Fruit fly (Drosophila melanogaster) Kc167 (cell line): ENCODE results near the gene CG42656.

ENCODE experiments used
- Myc ChIP-seq: fragments of >200 bp; optimal IDR thresholded peaks from 2 replicates; lab custom pipeline; 2017; ENCODE audit warnings: missing external identifiers
- Sin3A ChIP-seq: fragments of >200 bp; optimal IDR thresholded peaks from 2 replicates; lab custom pipeline; 2018; ENCODE audit warnings: missing external identifiers
- h ChIP-seq: fragments of >200 bp; optimal IDR thresholded peaks from 3 replicates; lab custom pipeline; 2018; ENCODE audit warnings: missing external identifiers
- insv ChIP-seq: fragments of >200 bp; optimal IDR thresholded peaks from 3 replicates; lab custom pipeline; 2018; ENCODE audit warnings: missing external identifiers
- psq ChIP-seq: fragments of >200 bp; optimal IDR thresholded peaks from 2 replicates; lab custom pipeline; 2017; ENCODE audit warnings: missing external identifiers
- ttk ChIP-seq: sonication (Bioruptor generic); optimal IDR thresholded peaks from 2 replicates; lab custom pipeline; 2017; ENCODE audit warnings: missing external identifiers

CG42656 gene

DNA sequence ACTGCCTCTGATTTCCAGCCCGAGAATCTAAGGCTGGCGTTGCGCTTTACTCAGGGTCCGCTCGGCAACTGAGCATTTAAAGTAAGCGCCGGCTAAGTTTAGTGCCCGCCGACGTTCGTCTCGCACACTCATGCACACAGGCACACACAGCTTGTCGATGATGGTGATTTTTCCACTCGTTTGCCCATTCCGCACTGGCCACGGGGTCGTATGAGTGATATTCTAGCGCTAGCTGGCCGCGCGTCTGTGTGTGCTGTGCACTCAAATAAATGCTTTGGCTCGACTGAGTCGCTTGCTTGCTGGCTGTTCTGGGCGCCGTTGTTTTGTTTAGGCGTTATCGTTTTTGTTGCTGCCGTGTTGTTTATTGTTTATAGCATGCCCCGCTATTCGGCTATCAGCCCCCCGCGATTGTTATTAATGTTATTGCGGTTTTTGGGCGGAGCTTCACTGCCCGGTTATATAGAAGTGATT is 22.6 kb upstream of the CG42656 start, which contains the start of gene alpha-Est8:
alpha-Est8 (minus strand) TSS at position 72 of the 471 bp plus-strand sequence.
- TF ChIP-seq Myc = no peak
- no peak for TF ChIP-seq insv (lab: Kevin White, UChicago)
- TF ChIP-seq psq (lab: Kevin White, UChicago) = no peak
- no peak for TF ChIP-seq Sin3A (lab: Kevin White, UChicago)
- no peak for TF ChIP-seq h (lab: Kevin White, UChicago)
- TF ChIP-seq ttk (lab: Kevin White, UChicago) = no peak

DNA sequence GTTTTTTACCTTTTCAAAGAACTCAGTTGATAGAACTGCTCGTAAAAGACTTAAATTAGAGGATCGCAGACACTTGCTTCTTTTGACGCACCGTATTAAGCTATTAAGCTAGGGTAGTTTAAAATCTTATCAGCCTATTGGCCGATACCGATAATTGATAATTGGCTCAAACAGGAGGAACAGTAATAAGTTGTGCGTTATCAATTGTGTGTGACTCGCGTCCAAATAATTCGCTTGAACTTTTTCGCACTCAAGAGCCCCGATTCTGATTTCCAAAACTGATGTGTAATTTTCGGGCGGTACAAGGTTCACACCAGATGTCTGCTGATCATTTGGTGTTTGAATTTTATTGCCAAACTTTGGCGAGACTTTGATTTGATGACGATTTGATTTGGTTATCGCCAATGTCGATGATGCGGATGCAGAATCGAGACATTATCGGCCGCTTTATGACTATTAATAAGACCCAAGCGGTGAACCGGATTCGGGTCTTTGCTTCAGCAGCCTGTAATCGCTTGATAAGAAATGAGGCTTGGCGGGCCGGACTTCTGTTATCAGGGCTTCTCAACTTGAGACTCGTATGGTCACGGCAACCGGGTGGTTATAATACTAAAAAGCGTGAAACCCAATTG is 21.3 kb upstream of the CG42656 start:
- TF ChIP-seq insv (lab: Kevin White, UChicago) (no peak), h (lab: Kevin White, UChicago) (no peak), Myc (no peak), ttk (lab: Kevin White, UChicago) (no peak), Sin3A (lab: Kevin White, UChicago) (no peak), psq (lab: Kevin White, UChicago) (no peak)

DNA sequence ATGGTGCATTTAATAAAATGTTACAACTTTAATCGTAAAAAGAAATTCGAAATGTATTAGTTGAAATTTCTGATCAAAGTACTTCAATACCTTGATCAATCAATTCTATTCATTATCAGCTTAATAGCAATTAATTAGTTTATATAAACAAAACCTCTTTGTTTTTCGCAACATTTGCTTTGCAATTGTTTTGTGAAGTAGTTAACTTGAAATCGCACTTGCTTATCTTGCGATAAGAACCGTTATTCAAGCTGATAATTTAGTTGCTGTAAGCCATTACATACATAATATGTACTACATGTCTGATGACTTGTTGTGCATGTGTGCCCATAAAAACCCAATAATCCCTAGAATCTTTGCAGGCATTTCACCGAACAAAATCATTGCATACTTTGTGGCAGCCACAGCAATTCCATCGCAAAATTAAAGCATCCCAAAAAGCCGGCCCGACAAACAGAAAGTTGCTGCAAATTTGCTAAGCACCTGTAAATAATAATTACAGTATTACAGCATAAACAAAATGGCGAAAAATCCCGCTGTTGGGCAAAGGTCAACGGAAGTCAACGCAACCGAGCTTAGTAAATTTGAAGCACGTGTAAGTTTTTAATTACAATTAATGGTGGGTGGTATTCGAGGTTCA is 15.2 kb upstream of the CG42656 start:
- TF ChIP-seq Sin3A (lab: Kevin White, UChicago) (no peak), ttk (lab: Kevin White, UChicago) (no peak), Myc (no peak), insv (lab: Kevin White, UChicago) (no peak), psq (lab: Kevin White, UChicago) (no peak), h (lab: Kevin White, UChicago) (no peak)

DNA sequence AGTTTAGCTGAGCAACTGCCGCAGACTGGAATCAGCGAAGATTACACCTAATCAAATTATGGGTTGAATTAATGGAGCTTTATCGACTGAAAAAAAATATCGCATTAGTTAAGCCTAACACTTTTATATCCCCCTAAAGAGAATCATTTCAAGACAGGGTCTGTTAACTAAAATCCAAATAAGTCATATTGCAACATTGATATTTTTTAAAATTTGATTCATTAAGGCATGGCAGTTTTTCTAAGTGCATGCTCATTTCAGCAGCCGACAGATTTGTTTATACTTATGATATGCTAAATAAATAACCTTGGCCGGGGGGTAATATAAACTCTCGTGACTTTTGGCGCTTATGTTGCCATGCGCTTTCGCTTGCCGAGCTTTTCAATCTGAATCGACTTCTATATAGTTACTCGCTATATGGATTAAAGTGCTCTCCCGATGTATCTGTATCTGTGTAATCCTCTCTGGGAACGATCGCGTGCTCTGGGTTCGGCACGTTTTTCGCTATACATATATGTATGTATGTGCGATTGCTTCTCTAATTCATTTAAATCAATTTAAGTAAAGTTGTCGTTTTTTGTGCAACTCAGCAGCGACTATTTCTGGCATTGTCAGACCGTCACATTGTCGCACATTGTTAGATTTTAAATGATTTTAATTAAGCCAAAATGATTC is 13.4 kb upstream of the CG42656 start:
- no peak for TF ChIP-seq h (lab: Kevin White, UChicago)
- no peak for TF ChIP-seq Sin3A (lab: Kevin White, UChicago)
- TF ChIP-seq insv (lab: Kevin White, UChicago) = no peak
- TF ChIP-seq ttk (lab: Kevin White, UChicago) = no peak
- TF ChIP-seq psq (lab: Kevin White, UChicago) = no peak
- no peak for TF ChIP-seq Myc

DNA sequence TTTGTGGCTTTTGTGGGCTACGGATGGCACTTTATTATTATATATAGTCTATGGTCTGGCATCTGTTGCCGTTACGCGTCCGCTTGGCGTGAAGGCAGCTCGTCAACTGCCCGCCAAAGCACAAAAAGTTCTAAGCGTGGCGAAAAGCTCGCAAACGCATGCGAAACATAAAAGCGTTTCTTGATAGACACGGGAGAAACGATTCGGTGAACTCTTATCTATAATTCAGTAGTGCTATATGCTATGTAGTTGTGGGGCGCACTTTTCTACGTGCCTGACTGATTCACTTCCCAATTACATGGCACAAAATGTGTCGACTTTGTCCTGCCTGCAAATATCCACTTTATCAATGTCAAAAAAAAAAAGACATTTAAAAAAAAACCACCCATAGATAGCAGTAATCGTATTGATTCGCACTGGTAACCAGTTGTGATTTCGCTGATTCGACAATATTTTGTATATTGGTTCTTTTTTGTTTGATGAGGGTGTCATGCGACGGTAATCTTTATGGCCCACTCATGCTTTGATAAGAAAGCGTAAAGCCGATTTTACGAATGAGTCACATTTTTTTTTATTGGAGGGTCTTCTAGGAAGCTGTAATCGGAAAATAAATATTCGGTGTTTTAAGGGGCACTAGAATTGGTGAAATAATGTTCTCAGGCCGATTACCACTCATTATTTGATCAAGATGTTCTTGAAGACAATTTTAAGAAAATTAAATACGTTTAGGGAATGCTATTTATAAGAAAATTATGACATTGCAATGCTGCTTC is 12.1 kb upstream of the CG42656 start, which contains the start of gene alpha-Est9:
alpha-Est9 (minus strand) TSS at position 110 of the 773 bp plus-strand sequence.
- TF ChIP-seq Myc = no peak
- TF ChIP-seq insv (lab: Kevin White, UChicago) = no peak
- TF ChIP-seq h (lab: Kevin White, UChicago) = no peak
- no peak for TF ChIP-seq ttk (lab: Kevin White, UChicago)
- no peak for TF ChIP-seq Sin3A (lab: Kevin White, UChicago)
- no peak for TF ChIP-seq psq (lab: Kevin White, UChicago)

DNA sequence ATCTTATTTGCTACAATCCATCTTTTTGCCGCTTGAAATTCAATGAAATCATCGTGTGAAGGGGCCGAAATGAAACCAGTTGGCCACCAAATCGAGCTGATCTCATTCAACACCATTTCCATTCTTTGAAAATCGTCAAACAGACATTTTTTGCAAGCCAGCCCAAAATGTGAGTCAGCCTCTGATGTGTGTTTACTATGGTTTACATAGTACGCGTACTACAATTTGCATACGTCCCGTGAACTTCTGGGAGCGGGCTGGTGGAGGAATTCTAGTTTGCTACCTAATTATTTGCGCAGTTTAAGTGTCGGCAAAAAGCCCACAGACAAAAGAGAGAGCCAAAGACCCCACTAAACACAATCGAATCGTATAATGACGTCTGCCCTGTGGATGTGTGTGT is 10.1 kb upstream of the CG42656 start:
- no peak for TF ChIP-seq Sin3A (lab: Kevin White, UChicago)
- no peak for TF ChIP-seq psq (lab: Kevin White, UChicago)

DNA sequence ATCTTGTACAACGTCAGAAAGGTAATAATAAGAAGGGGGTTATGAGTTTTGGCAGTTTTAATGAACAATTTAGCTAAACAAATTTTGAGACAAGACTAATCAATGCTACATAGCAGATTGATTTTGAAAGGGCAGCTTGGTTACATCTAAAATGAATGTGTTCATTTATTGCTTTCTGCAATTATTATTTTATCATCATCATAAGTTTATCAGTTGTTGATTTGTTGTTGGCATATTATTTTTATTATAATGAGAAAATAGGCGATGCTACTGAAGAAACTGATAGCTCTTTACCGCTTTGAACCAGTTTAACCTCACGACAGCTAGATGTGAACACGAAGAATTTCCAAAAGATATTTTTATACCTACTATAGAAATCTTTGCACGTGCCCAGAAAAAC is 9.2 kb upstream of the CG42656 start, which contains the start of gene Mics1:
Mics1 (minus strand) TSS at position 101 of the 400 bp plus-strand sequence.
- TF ChIP-seq ttk (lab: Kevin White, UChicago) = no peak

DNA sequence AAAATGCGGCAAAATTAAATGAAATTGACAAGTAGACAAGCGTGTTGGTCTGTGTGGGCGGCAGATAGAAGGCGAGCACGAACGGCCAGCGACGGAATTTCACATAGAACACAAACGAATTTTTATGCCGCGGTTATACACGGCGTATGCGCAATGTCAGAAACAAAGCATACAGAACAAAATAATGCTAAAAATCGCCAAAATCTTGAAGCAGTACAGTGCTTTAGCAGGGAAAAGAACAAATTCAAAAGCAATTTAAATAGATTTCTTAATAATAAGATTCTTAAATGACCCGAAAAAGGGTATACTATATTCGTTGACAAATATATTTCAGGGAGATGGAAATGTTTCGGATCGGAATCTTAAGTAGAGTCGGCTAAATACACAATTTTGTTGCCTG is 7.4 kb upstream of the CG42656 start:
- TF ChIP-seq psq (lab: Kevin White, UChicago) (no peak), ttk (lab: Kevin White, UChicago) (no peak), insv (lab: Kevin White, UChicago) (no peak), h (lab: Kevin White, UChicago) (no peak)

DNA sequence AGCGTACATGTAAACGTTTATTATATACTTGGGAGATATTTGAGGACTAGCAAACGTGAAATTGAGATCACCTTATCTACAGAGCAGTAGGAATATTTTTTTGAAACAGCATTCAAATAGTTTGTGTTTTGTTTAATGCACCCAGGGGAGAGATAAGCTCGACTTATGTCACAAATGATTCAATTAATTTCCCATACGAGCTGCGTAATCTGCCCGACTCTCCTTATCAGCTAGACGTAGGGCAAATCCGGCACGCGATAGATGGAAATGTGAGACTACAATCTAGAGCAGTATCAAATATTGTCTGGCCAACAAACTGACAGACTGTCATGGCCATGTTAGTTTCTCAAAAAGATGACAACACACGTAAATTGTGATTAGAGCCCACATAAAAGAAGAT is 6.4 kb upstream of the CG42656 start:
- no peak for TF ChIP-seq insv (lab: Kevin White, UChicago)
- TF ChIP-seq ttk (lab: Kevin White, UChicago) = no peak
- no peak for TF ChIP-seq h (lab: Kevin White, UChicago)
- no peak for TF ChIP-seq psq (lab: Kevin White, UChicago)
- no peak for TF ChIP-seq Myc

DNA sequence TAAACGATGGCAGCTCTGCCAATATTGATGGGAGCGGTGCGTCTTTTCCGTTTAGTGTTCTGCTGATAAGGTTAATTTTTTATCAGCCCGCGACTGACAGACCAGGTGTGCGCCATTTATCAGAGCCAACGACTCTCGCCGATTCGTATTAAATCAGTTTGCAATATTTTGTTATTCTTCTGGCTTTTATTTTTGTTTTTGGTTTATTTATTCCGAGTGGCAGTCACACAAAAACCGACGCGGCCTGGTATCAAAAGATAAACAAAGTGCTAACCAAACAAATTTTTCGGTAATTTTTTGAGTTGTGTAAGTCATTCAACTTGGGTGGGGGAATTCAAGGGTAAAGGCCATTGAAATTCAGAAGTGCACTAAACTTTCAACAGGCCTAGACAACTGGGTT is 4.4 kb upstream of the CG42656 start:
- TF ChIP-seq Sin3A (lab: Kevin White, UChicago) (no peak), ttk (lab: Kevin White, UChicago) (no peak), h (lab: Kevin White, UChicago) (no peak), psq (lab: Kevin White, UChicago) (no peak), insv (lab: Kevin White, UChicago) (no peak), Myc (no peak)

DNA sequence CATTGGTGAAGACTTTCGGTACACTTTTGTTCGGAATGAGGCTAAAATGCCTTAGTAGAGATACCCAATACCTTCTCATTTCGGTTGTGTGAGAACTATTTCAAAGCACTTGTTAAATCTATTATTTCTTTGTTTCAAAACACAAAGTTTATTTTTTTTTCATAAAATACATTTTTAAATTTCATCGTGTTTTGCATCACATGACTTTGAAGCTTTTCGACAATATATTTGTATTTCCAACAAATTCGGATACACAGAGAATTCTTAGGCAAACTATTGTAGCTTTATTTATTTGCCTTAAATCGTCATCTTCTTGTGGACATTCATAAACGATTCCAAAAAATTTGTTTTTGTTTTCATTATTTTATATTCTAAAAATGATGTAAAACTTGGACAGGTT is 674 bp upstream of the CG42656 start, which contains the start of gene alpha-Est10:
alpha-Est10 (minus strand) TSS at position 101 of the 400 bp plus-strand sequence.
- no peak for TF ChIP-seq psq (lab: Kevin White, UChicago)
- no peak for TF ChIP-seq h (lab: Kevin White, UChicago)
- no peak for TF ChIP-seq Myc
- TF ChIP-seq insv (lab: Kevin White, UChicago) = no peak
- TF ChIP-seq Sin3A (lab: Kevin White, UChicago) = no peak
- TF ChIP-seq ttk (lab: Kevin White, UChicago) = no peak
